Fruit fly (Drosophila melanogaster) whole organism, adult: ENCODE data around the gene CG33689.

ENCODE experiments used
- CG7101 ChIP-seq: fragments of 200-800 bp; sonication (Bioruptor generic); optimal IDR thresholded peaks from 2 replicates; lab custom pipeline; 2018; ENCODE audit warnings: missing biosample characterization, mild to moderate bottlenecking, missing genetic modification characterization, moderate library complexity
- toe ChIP-seq: fragments of 200-800 bp; sonication (Bioruptor generic); optimal IDR thresholded peaks from 2 replicates; lab custom pipeline; 2016; ENCODE audit warnings: missing biosample characterization, missing genetic modification characterization

dm6 chr3L:16166998-16167344, 33.1 kb upstream of the CG33689 start:
- TF ChIP-seq CG7101 (tag; lab: Kevin White, UChicago) (no peak), toe (GFP tag; lab: Kevin White, UChicago) (no peak)
